Worm (Caenorhabditis elegans): ENCODE results near the gene Y39B6A.43.

Y39B6A.43 gene

DNA sequence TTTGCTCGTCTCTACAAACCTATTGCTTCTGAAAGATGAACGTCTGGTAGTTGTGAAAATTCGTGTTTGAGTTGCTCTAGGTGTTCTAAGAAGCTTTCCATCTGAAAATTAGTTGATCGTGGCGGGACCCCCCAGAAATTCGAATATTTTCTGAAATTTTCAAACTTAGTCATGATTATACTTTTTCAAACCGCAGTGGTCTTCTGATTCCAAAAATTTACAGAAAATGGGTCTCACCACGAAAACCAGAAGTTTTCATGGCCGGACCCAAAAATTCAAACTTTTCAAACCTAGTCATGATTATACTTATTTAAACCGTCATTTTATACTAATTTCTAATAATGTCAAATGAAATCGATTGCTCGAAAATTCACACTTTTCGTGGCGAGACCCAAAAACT lies 7.6 kb downstream of the Y39B6A.43 start, which contains the start of gene ztf-20:
TSS of gene ztf-20 (minus strand) at position 101 of the 400 bp plus-strand sequence.
- no peak for TF ChIP-seq attf-4 (tag; optimal IDR thresholded peaks at IDR 0.05)
- TF ChIP-seq zag-1 (tag; optimal IDR thresholded peaks at IDR 0.05): no peak
- TF ChIP-seq fkh-10 (GFP tag; optimal IDR thresholded peaks at IDR 0.05): no peak
- TF ChIP-seq daf-12 (tag; optimal IDR thresholded peaks at IDR 0.05): no peak
- TF ChIP-seq saeg-2 (GFP tag; IDR thresholded peaks at IDR 0.05): no peak
- TF ChIP-seq daf-8 (GFP tag; IDR thresholded peaks at IDR 0.05): no peak
- no peak for TF ChIP-seq ztf-11 (tag; optimal IDR thresholded peaks at IDR 0.05)
- TF ChIP-seq daf-19 (GFP tag; conservative IDR thresholded peaks at IDR 0.05): no peak
- no peak for TF ChIP-seq R02D3.7 (tag; optimal IDR thresholded peaks at IDR 0.05)
- TF ChIP-seq T20F7.1 (GFP tag; optimal IDR thresholded peaks at IDR 0.05): no peak
- TF ChIP-seq aly-2 (tag; optimal IDR thresholded peaks at IDR 0.05): no peak
- TF ChIP-seq lin-1 (GFP tag; IDR thresholded peaks at IDR 0.05): no peak
- TF ChIP-seq nhr-111 (GFP tag; optimal IDR thresholded peaks at IDR 0.05): no peak
- no peak for TF ChIP-seq Y105C5A.15 (GFP tag; IDR thresholded peaks at IDR 0.05)
- TF ChIP-seq hlh-11 (tag; optimal IDR thresholded peaks at IDR 0.05): no peak
- TF ChIP-seq duxl-1 (tag; optimal IDR thresholded peaks at IDR 0.05; ENCODE audit: poor library complexity): no peak
- no peak for TF ChIP-seq ceh-20 (GFP tag; IDR thresholded peaks at IDR 0.05)
- TF ChIP-seq mxl-2 (GFP tag; conservative IDR thresholded peaks at IDR 0.05): no peak
- no peak for TF ChIP-seq nhr-237 (tag; optimal IDR thresholded peaks at IDR 0.05)
- TF ChIP-seq nhr-48 (tag; optimal IDR thresholded peaks at IDR 0.05): no peak

DNA sequence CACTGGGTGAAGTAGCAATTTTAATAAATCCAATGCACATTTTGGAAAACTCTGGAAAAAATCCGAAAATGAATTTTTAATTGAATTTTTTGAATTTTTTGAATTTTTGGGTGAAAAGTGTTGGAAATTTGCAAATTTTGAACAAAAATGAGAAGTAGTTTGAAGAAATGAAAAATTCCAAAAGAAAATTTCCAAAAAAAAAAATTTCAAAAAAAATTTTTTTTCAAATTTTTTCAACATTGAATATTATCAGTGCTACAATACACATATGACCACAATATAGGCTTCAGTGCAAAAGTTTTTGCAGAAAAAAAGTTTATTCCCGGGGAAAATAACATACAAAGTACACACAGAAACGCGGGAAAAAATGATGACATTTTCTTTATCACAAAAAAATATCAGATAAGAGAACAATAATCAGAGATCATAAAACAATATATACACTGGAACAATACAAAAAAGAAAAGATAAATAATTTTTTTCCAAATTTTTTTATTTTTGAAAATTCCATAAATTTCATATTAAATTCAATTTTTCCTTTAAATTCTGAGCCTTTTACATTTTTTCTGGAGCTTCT lies 10.3 kb downstream of the Y39B6A.43 start, which contains the start of gene hrg-10:
TSS of gene hrg-10 (minus strand) at position 51 of the 577 bp plus-strand sequence.
- TF ChIP-seq pqm-1 (tag; optimal IDR thresholded peaks at IDR 0.05): peak; percentile 24
- TF ChIP-seq ztf-7 (tag; optimal IDR thresholded peaks at IDR 0.05): no peak
- peak; percentile 44 for TF ChIP-seq dmd-6 (GFP tag; IDR thresholded peaks at IDR 0.05)
- peak; percentile 3 for TF ChIP-seq nhr-77 (tag; optimal IDR thresholded peaks at IDR 0.05)
- no peak for TF ChIP-seq rbr-2 (tag; optimal IDR thresholded peaks at IDR 0.05)
- TF ChIP-seq dve-1 (tag; optimal IDR thresholded peaks at IDR 0.05; ENCODE audit: insufficient read depth): peak; percentile 38
- no peak for TF ChIP-seq Y5F2A.4 (GFP tag; optimal IDR thresholded peaks at IDR 0.05)
- no peak for TF ChIP-seq zfp-3 (GFP tag; conservative IDR thresholded peaks at IDR 0.05)
- TF ChIP-seq nhr-28 (tag; optimal IDR thresholded peaks at IDR 0.05): peak; percentile 41
- TF ChIP-seq lin-1 (GFP tag; IDR thresholded peaks at IDR 0.05): no peak
- no peak for TF ChIP-seq F10B5.3 (tag; optimal IDR thresholded peaks at IDR 0.05)
- TF ChIP-seq zip-11 (GFP tag; IDR thresholded peaks at IDR 0.05): no peak
- TF ChIP-seq zfp-2 (tag; optimal IDR thresholded peaks at IDR 0.05): no peak
- no peak for TF ChIP-seq daf-16 (GFP tag; optimal IDR thresholded peaks at IDR 0.05)
- peak; percentile 88 for TF ChIP-seq daf-16 (tag; optimal IDR thresholded peaks at IDR 0.05)
- no peak for TF ChIP-seq ceh-20 (GFP tag; IDR thresholded peaks at IDR 0.05)
- TF ChIP-seq lin-13 (GFP tag; optimal IDR thresholded peaks at IDR 0.05): no peak
- TF ChIP-seq nhr-76 (tag; optimal IDR thresholded peaks at IDR 0.05): no peak
- peak; percentile 15 for TF ChIP-seq mep-1 (tag; optimal IDR thresholded peaks at IDR 0.05)
- no peak for TF ChIP-seq attf-4 (tag; optimal IDR thresholded peaks at IDR 0.05)

ce11 chrV:18940826-18941225 lies 26.8 kb downstream of the Y39B6A.43 start:
- peak; percentile 94 for TF ChIP-seq ceh-28 (tag; optimal IDR thresholded peaks at IDR 0.05)

DNA sequence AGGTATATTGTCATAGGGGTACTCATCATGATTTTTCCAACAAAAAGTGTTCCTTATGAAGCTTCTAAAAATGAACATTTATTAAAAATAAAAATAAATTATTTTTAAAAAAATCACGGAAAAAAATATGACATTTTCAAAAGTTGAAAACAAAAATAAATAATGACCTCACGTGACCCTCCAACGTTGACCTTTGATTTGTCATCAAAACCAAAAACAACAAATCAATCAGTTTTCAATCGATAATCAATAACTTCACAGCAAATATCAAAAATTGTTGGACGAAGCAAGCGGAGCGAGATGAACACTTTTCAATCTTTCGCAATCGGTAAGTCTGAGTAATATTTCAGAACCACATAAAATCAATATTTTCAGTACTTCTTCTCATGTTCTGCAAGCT lies 27.3 kb downstream of the Y39B6A.43 start, which contains the start of gene Y80D3A.8:
TSS of gene Y80D3A.8 (plus strand) at position 301 of the 400 bp plus-strand sequence.
- TF ChIP-seq zag-1 (tag; optimal IDR thresholded peaks at IDR 0.05) (no peak), hlh-30 (tag; optimal IDR thresholded peaks at IDR 0.05; ENCODE audit: insufficient read depth) (no peak)

All from whole organism, L4 larva.